Fruit fly (Drosophila melanogaster) whole organism, wandering third instar larva: ENCODE results near the gene slou.

ENCODE experiments used
- HLH106 ChIP-seq: fragments of 200-800 bp; optimal IDR thresholded peaks from 3 replicates; lab custom pipeline; 2019; ENCODE audit warnings: missing biosample characterization, mild to moderate bottlenecking, missing genetic modification characterization, moderate library complexity
- Hr78 ChIP-seq: fragments of >200 bp; optimal IDR thresholded peaks from 2 replicates; lab custom pipeline; 2017; ENCODE audit warnings: missing biosample characterization, missing genetic modification characterization
- h ChIP-seq: fragments of 200-800 bp; sonication (Bioruptor generic); optimal IDR thresholded peaks from 3 replicates; lab custom pipeline; 2016; ENCODE audit warnings: missing biosample characterization, mild to moderate bottlenecking, missing genetic modification characterization
- sage ChIP-seq: fragments of 200-800 bp; sonication (Bioruptor generic); optimal IDR thresholded peaks from 2 replicates; lab custom pipeline; 2016; ENCODE audit warnings: missing biosample characterization, mild to moderate bottlenecking, missing genetic modification characterization
- sv ChIP-seq: fragments of 200-800 bp; sonication (Bioruptor generic); optimal IDR thresholded peaks from 3 replicates; lab custom pipeline; 2016; ENCODE audit warnings: missing biosample characterization, missing genetic modification characterization

dm6 chr3R:21566784-21567183, 9.8 kb upstream of the slou start:
- TF ChIP-seq sv (GFP tag; lab: Kevin White, UChicago) (no peak), sage (GFP tag; lab: Kevin White, UChicago) (no peak), h (GFP tag; lab: Kevin White, UChicago) (no peak), Hr78 (GFP tag; lab: Kevin White, UChicago) (no peak), HLH106 (tag; lab: Kevin White, UChicago) (no peak)
